Fruit fly (Drosophila melanogaster): ENCODE data around the gene Cdk12.

Cdk12 gene

dm6 chr3L:21568848-21569372 is 52.8 kb downstream of the Cdk12 start, which contains the start of the genes CRIF and SMC5 (continued):
- TF ChIP-seq CG43689 (GFP tag; IDR thresholded peaks at IDR 0.05) (no peak), toy (GFP tag; IDR thresholded peaks at IDR 0.05) (no peak), sim (GFP tag; IDR thresholded peaks at IDR 0.05) (no peak), ind (GFP tag; optimal IDR thresholded peaks at IDR 0.05) (peak; percentile 74), CG10147 (GFP tag; optimal IDR thresholded peaks at IDR 0.05) (peak; percentile 67), CG12659 (GFP tag; optimal IDR thresholded peaks at IDR 0.05) (peak; percentile 79), Meics (GFP tag; optimal IDR thresholded peaks at IDR 0.05) (no peak), ara (GFP tag; IDR thresholded peaks at IDR 0.05) (no peak), CG8290 (GFP tag; optimal IDR thresholded peaks at IDR 0.05) (peak; percentile 70), CG8290 (tag; optimal IDR thresholded peaks at IDR 0.05) (no peak), B-H2 (GFP tag; optimal IDR thresholded peaks at IDR 0.05) (peak; percentile 76), CG16779 (GFP tag; IDR thresholded peaks at IDR 0.05) (no peak), CG1647 (GFP tag; optimal IDR thresholded peaks at IDR 0.05) (peak; percentile 56), Fer1 (GFP tag; optimal IDR thresholded peaks at IDR 0.05) (peak; percentile 44), CG9215 (GFP tag; IDR thresholded peaks at IDR 0.05) (no peak; the same call in 1 of the 2 replicates), CG2116 (GFP tag; optimal IDR thresholded peaks at IDR 0.05) (peak; percentile 70), CrebB (tag; optimal IDR thresholded peaks at IDR 0.05) (no peak), Ptx1 (GFP tag; IDR thresholded peaks at IDR 0.05) (peak; percentile 49), knrl (GFP tag; IDR thresholded peaks at IDR 0.05; ENCODE audit: partially characterized antibody) (peak; percentile 42; the same call in 1 of the 3 replicates), NC2β (GFP tag; optimal IDR thresholded peaks at IDR 0.05) (peak; percentile 35), CG12236 (GFP tag; optimal IDR thresholded peaks at IDR 0.05) (peak; percentile 29), Dref (GFP tag; IDR thresholded peaks at IDR 0.05) (peak; percentile 63), CG5180 (GFP tag; optimal IDR thresholded peaks at IDR 0.05) (no peak), HLH3B (GFP tag; IDR thresholded peaks at IDR 0.05) (peak; percentile 52), Hsf (GFP tag; optimal IDR thresholded peaks at IDR 0.05) (peak; percentile 80), CHES-1-like (GFP tag; optimal IDR thresholded peaks at IDR 0.05) (peak; percentile 65), Lim3 (GFP tag; IDR thresholded peaks at IDR 0.05) (no peak), lilli (GFP tag; optimal IDR thresholded peaks at IDR 0.05) (peak; percentile 88), Awh (GFP tag; IDR thresholded peaks at IDR 0.05) (no peak; the same call in 1 of the 2 replicates), chn (GFP tag; optimal IDR thresholded peaks at IDR 0.05) (peak; percentile 61), D (optimal IDR thresholded peaks at IDR 0.05) (no peak), D (GFP tag; optimal IDR thresholded peaks at IDR 0.05) (peak; percentile 26), ewg (GFP tag; optimal IDR thresholded peaks at IDR 0.05) (no peak), ttk (GFP tag; IDR thresholded peaks at IDR 0.05) (0 out of 2 replicates have a peak, but pooled peaks have one; percentile 42), Lhr (GFP tag; optimal IDR thresholded peaks at IDR 0.05) (peak; percentile 24), Chrac-16 (GFP tag; optimal IDR thresholded peaks at IDR 0.05) (peak; percentile 68), CG3163 (GFP tag; optimal IDR thresholded peaks at IDR 0.05) (peak; percentile 34), Aef1 (GFP tag; IDR thresholded peaks at IDR 0.05) (peak; percentile 45; the same call in 1 of the 3 replicates), ken (GFP tag; IDR thresholded peaks at IDR 0.05) (peak; percentile 40; the same call in 1 of the 3 replicates), mld (GFP tag; IDR thresholded peaks at IDR 0.05; ENCODE audit: partially characterized antibody) (no peak), gfzf (GFP tag; optimal IDR thresholded peaks at IDR 0.05) (peak; percentile 18), CG33557 (GFP tag; optimal IDR thresholded peaks at IDR 0.05) (peak; percentile 61), CG2889 (GFP tag; IDR thresholded peaks at IDR 0.05) (0 out of 3 replicates have a peak, but pooled peaks have one; percentile 43), tna (GFP tag; IDR thresholded peaks at IDR 0.05; ENCODE audit: partially characterized antibody) (no peak), CG10979 (tag; optimal IDR thresholded peaks at IDR 0.05) (peak; percentile 62), CG10431 (GFP tag; optimal IDR thresholded peaks at IDR 0.05) (no peak), Ets97D (GFP tag; optimal IDR thresholded peaks at IDR 0.05) (peak; percentile 52), vnd (GFP tag; IDR thresholded peaks at IDR 0.05; ENCODE audit: partially characterized antibody) (no peak), tx (GFP tag; optimal IDR thresholded peaks at IDR 0.05) (peak; percentile 66), her (GFP tag; optimal IDR thresholded peaks at IDR 0.05) (peak; percentile 43), CG2120 (GFP tag; optimal IDR thresholded peaks at IDR 0.05) (peak; percentile 88)

Data from whole organism, embryonic.